Worm (Caenorhabditis elegans): ENCODE data around the gene gpd-3.

gpd-3 gene

DNA sequence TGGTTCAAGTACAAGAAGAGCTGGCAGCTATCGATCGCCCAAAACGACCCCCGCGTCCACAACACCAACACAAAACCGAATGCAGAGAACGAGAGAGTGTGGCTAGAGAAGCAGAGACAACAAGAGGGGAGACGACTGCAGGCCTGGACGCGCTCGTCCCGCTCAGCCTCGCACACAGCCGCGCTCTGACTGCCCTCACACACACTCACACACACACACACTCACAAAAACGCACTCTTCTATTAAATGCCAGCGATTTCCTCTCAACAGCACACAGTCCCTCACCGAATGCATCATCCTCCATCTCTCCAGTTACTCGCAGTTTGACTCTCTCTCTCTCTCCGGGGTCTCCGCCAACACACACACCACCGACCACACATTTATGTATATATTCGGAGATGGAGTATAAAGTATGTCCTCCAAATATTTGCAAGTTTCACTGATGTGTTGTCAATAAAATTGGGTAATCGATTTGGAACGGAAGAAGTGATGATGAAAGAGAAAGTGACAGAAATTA is 14.5 kb upstream of the gpd-3 start (continued):
- TF ChIP-seq unc-62 (GFP tag; optimal IDR thresholded peaks at IDR 0.05 in 1 of 2): peak in 1 of 2 experiments; percentile 100
- TF ChIP-seq unc-62 (tag; optimal IDR thresholded peaks at IDR 0.05): no peak
- TF ChIP-seq zfp-2 (tag; optimal IDR thresholded peaks at IDR 0.05): peak; percentile 46
- peak; percentile 68 for TF ChIP-seq nhr-77 (tag; optimal IDR thresholded peaks at IDR 0.05)
- no peak for TF ChIP-seq daf-12 (tag; optimal IDR thresholded peaks at IDR 0.05)
- TF ChIP-seq lsy-2 (tag; optimal IDR thresholded peaks at IDR 0.05): peak; percentile 84 to 85
- TF ChIP-seq madf-5 (GFP tag; IDR thresholded peaks at IDR 0.05): no peak
- no peak; the same call in 1 of the 2 replicates for TF ChIP-seq mxl-2 (GFP tag; conservative IDR thresholded peaks at IDR 0.05)
- peak; percentile 36 for TF ChIP-seq spr-3 (GFP tag; optimal IDR thresholded peaks at IDR 0.05)
- 0 out of 2 replicates have a peak, but pooled peaks have one; percentile 43 for TF ChIP-seq dmd-9 (GFP tag; IDR thresholded peaks at IDR 0.05)
- 0 out of 2 replicates have a peak, but pooled peaks have one; percentile 32 for TF ChIP-seq mdt-29 (GFP tag; IDR thresholded peaks at IDR 0.05)
- peak; percentile 90 for TF ChIP-seq madf-9 (GFP tag; conservative IDR thresholded peaks at IDR 0.05)
- TF ChIP-seq dpl-1 (GFP tag; optimal IDR thresholded peaks at IDR 0.05): peak; percentile 41
- TF ChIP-seq lin-13 (GFP tag; optimal IDR thresholded peaks at IDR 0.05): peak; percentile 92
- peak; percentile 84 for TF ChIP-seq nhr-48 (tag; optimal IDR thresholded peaks at IDR 0.05)
- TF ChIP-seq attf-4 (tag; optimal IDR thresholded peaks at IDR 0.05): peak; percentile 16
- peak; percentile 95 for TF ChIP-seq ctbp-1 (GFP tag; IDR thresholded peaks at IDR 0.05)
- peak; percentile 41 to 66 for TF ChIP-seq daf-16 (GFP tag; optimal IDR thresholded peaks at IDR 0.05)
- TF ChIP-seq daf-16 (tag; optimal IDR thresholded peaks at IDR 0.05): peak; percentile 64
- peak; percentile 64; the same call in 1 of the 2 replicates for TF ChIP-seq saeg-2 (GFP tag; IDR thresholded peaks at IDR 0.05)
- 0 out of 2 replicates have a peak, but pooled peaks have one; percentile 67 for TF ChIP-seq Y75B8A.6 (GFP tag; IDR thresholded peaks at IDR 0.05)
- peak; percentile 21 for TF ChIP-seq ces-1 (GFP tag; optimal IDR thresholded peaks at IDR 0.05)
- peak; percentile 83 for TF ChIP-seq nhr-6 (tag; optimal IDR thresholded peaks at IDR 0.05)
- TF ChIP-seq nhr-10 (tag; optimal IDR thresholded peaks at IDR 0.05): peak; percentile 74
- peak; percentile 98 for TF ChIP-seq mep-1 (tag; optimal IDR thresholded peaks at IDR 0.05)
- TF ChIP-seq nhr-25 (tag; optimal IDR thresholded peaks at IDR 0.05; ENCODE audit: borderline replicate concordance, insufficient read depth): peak; percentile 96
- TF ChIP-seq mes-2 (tag; optimal IDR thresholded peaks at IDR 0.05; ENCODE audit: poor library complexity, severe bottlenecking): peak; percentile 83
- TF ChIP-seq nhr-41 (GFP tag; IDR thresholded peaks at IDR 0.05): no peak
- TF ChIP-seq Y5F2A.4 (GFP tag; optimal IDR thresholded peaks at IDR 0.05): no peak
- TF ChIP-seq hlh-30 (tag; optimal IDR thresholded peaks at IDR 0.05; ENCODE audit: insufficient read depth): peak; percentile 86
- peak; percentile 28 for TF ChIP-seq nhr-111 (GFP tag; optimal IDR thresholded peaks at IDR 0.05)
- TF ChIP-seq lin-38 (GFP tag; IDR thresholded peaks at IDR 0.05): peak; percentile 69
- TF ChIP-seq ZK546.5 (tag; optimal IDR thresholded peaks at IDR 0.05): peak in 1 of 2 experiments; percentile 50
- peak; percentile 13 for TF ChIP-seq pqm-1 (tag; optimal IDR thresholded peaks at IDR 0.05)
- TF ChIP-seq nhr-76 (tag; optimal IDR thresholded peaks at IDR 0.05): no peak
- TF ChIP-seq rbr-2 (tag; optimal IDR thresholded peaks at IDR 0.05): peak; percentile 97
- TF ChIP-seq zfp-3 (GFP tag; conservative IDR thresholded peaks at IDR 0.05): peak; percentile 54; the same call in 1 of the 2 replicates
- peak; percentile 92 for TF ChIP-seq mxl-3 (GFP tag; optimal IDR thresholded peaks at IDR 0.05)
- no peak for TF ChIP-seq R02D3.7 (tag; optimal IDR thresholded peaks at IDR 0.05)
- TF ChIP-seq F49E8.2 (tag; optimal IDR thresholded peaks at IDR 0.05; ENCODE audit: borderline replicate concordance): no peak
- peak; percentile 71 for TF ChIP-seq T26A8.4 (GFP tag; IDR thresholded peaks at IDR 0.05)
- no peak for TF ChIP-seq sdz-12 (GFP tag; optimal IDR thresholded peaks at IDR 0.05)
- 0 out of 2 replicates have a peak, but pooled peaks have one; percentile 26 for TF ChIP-seq ceh-44 (GFP tag; IDR thresholded peaks at IDR 0.05)
